Fruit fly (Drosophila melanogaster) whole organism, adult: ENCODE measurements around the gene CG9932.

Source experiments
- CG5204 ChIP-seq: fragments of 200-800 bp; sonication (Bioruptor generic); optimal IDR thresholded peaks from 2 replicates; lab custom pipeline; 2016; ENCODE audit warnings: missing biosample characterization, missing genetic modification characterization
- Crg-1 ChIP-seq: fragments of 200-800 bp; sonication (Bioruptor generic); optimal IDR thresholded peaks from 2 replicates; lab custom pipeline; 2016; ENCODE audit warnings: missing biosample characterization, missing genetic modification characterization
- Mnt ChIP-seq: fragments of 200-800 bp; sonication (Bioruptor generic); optimal IDR thresholded peaks from 2 replicates; lab custom pipeline; 2016; ENCODE audit warnings: missing biosample characterization, mild to moderate bottlenecking, missing genetic modification characterization
- bab1 ChIP-seq: fragments of 200-800 bp; sonication (Bioruptor generic); optimal IDR thresholded peaks from 3 replicates; lab custom pipeline; 2019; ENCODE audit warnings: missing biosample characterization, mild to moderate bottlenecking, missing genetic modification characterization, moderate library complexity
- ovo ChIP-seq: fragments of 200-800 bp; sonication (Bioruptor generic); optimal IDR thresholded peaks from 2 replicates; lab custom pipeline; 2016; ENCODE audit warnings: missing biosample characterization, missing genetic modification characterization

DNA sequence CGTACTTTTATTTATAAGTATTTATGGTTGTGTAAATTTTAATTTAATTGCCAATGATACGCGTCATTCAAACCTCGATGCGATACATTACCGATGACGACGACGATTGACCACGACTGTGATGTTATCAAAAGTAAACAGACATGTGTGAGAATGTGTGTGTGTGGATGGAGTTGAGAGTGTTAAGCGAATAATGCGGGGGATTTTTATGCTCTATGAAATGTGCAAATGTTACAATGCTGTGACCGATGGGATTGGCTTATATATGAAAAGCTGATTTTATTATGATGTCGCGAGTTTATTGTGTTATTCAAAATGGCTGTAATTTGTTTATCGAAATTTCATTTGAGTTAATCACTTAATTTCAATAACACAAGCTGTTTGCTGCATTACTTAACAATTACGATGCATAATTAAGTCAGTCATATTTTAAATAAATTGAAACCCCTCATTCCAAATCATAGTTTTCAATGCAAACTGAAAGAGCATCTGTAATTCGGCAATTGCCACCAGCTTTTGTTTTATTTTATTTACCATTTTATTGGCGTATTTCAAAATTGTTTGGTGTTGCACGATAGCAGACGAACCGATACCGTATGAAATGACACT lies 12.9 kb upstream of the CG9932 start:
- TF ChIP-seq bab1 (GFP tag; lab: Kevin White, UChicago) (no peak), CG5204 (GFP tag; lab: Kevin White, UChicago) (no peak), Crg-1 (GFP tag; lab: Kevin White, UChicago) (no peak), ovo (GFP tag; lab: Kevin White, UChicago) (no peak), Mnt (GFP tag; lab: Kevin White, UChicago) (no peak)
